Worm (Caenorhabditis elegans): ENCODE results near the gene F42A6.5.

ce11 chrIV:3299229-3299628 lies 32.4 kb downstream of the F42A6.5 start:
- no peak for TF ChIP-seq lin-13 (tag; optimal IDR thresholded peaks at IDR 0.05)
- TF ChIP-seq unc-62 (GFP tag; optimal IDR thresholded peaks at IDR 0.05): no peak
- no peak for TF ChIP-seq ztf-11 (tag; optimal IDR thresholded peaks at IDR 0.05)
- TF ChIP-seq snpc-4 (tag; optimal IDR thresholded peaks at IDR 0.05): no peak
- TF ChIP-seq blmp-1 (tag; optimal IDR thresholded peaks at IDR 0.05): no peak
- no peak for TF ChIP-seq nhr-28 (tag; optimal IDR thresholded peaks at IDR 0.05)
- TF ChIP-seq elt-3 (tag; optimal IDR thresholded peaks at IDR 0.05): no peak
- no peak for TF ChIP-seq ham-2 (GFP tag; optimal IDR thresholded peaks at IDR 0.05)
- no peak for TF ChIP-seq unc-39 (tag; optimal IDR thresholded peaks at IDR 0.05)
- no peak for TF ChIP-seq lsy-2 (tag; optimal IDR thresholded peaks at IDR 0.05)
- TF ChIP-seq mep-1 (tag; optimal IDR thresholded peaks at IDR 0.05): no peak
- no peak for TF ChIP-seq nhr-76 (tag; optimal IDR thresholded peaks at IDR 0.05)
- TF ChIP-seq ceh-43 (GFP tag; optimal IDR thresholded peaks at IDR 0.05): no peak
- TF ChIP-seq elt-1 (tag; optimal IDR thresholded peaks at IDR 0.05; ENCODE audit: borderline replicate concordance, insufficient read depth): no peak

Data from whole organism, mixed stage, embryonic.